Fruit fly (Drosophila melanogaster) whole organism, prepupa: ENCODE data around the gene Nt5a.
A peak's percentile ranks its signal among the peaks of the same experiment; 100 is the strongest.

Source experiments
- Blimp-1 ChIP-seq: fragments of 200-800 bp; sonication (Bioruptor generic); optimal IDR thresholded peaks from 3 replicates; lab custom pipeline; 2017; ENCODE audit warnings: missing biosample characterization, missing genetic modification characterization, mild to moderate bottlenecking, moderate library complexity, missing genetic modification reagents
- CG11294 ChIP-seq: fragments of 200-800 bp; sonication (Bioruptor generic); IDR thresholded peaks from 2 replicates; pipeline ENCODE4 v1.3.6; 2022; ENCODE audit warnings: missing biosample characterization, missing genetic modification characterization
- CG11762 ChIP-seq: fragments of 200-800 bp; sonication (Bioruptor generic); optimal IDR thresholded peaks from 3 replicates; lab custom pipeline; 2016; ENCODE audit warnings: missing biosample characterization, missing genetic modification characterization; ENCODE audit not compliant: insufficient read depth
- CG15336 ChIP-seq: fragments of 200-800 bp; sonication (Bioruptor generic); IDR thresholded peaks from 2 replicates; pipeline ENCODE4 v1.3.6; 2022; ENCODE audit warnings: missing biosample characterization, missing genetic modification characterization
- CG1621 ChIP-seq: fragments of 200-800 bp; sonication (Bioruptor generic); optimal IDR thresholded peaks from 3 replicates; lab custom pipeline; 2018; ENCODE audit warnings: missing biosample characterization, mild to moderate bottlenecking, missing genetic modification characterization
- CG16779 ChIP-seq: fragments of 200-800 bp; sonication (Bioruptor generic); optimal IDR thresholded peaks from 3 replicates; lab custom pipeline; 2017; ENCODE audit warnings: missing biosample characterization, mild to moderate bottlenecking, missing genetic modification characterization
- CG31627 ChIP-seq: fragments of 200-800 bp; sonication (Bioruptor generic); optimal IDR thresholded peaks from 3 replicates; lab custom pipeline; 2016; ENCODE audit warnings: missing biosample characterization, missing genetic modification characterization
- CG32006 ChIP-seq: fragments of 200-800 bp; sonication (Bioruptor generic); optimal IDR thresholded peaks from 3 replicates; lab custom pipeline; 2017; ENCODE audit warnings: missing biosample characterization, mild to moderate bottlenecking, missing genetic modification characterization
- CG34406 ChIP-seq: fragments of 200-800 bp; sonication (Bioruptor generic); optimal IDR thresholded peaks from 3 replicates; lab custom pipeline; 2016; ENCODE audit warnings: missing biosample characterization, missing genetic modification characterization
- CG3919 ChIP-seq: fragments of 200-800 bp; sonication (Bioruptor generic); optimal IDR thresholded peaks from 3 replicates; lab custom pipeline; 2016; ENCODE audit warnings: missing biosample characterization, missing genetic modification characterization
- CG4318 ChIP-seq: fragments of 200-800 bp; sonication (Bioruptor generic); optimal IDR thresholded peaks from 3 replicates; lab custom pipeline; 2017; ENCODE audit warnings: missing biosample characterization, mild to moderate bottlenecking, missing genetic modification characterization
- CG6163 ChIP-seq: fragments of 200-800 bp; sonication (Bioruptor generic); IDR thresholded peaks from 3 replicates; pipeline ENCODE4 v1.3.6; 2022; ENCODE audit warnings: missing biosample characterization, missing genetic modification characterization
- CG6792 ChIP-seq: fragments of 200-800 bp; sonication (Bioruptor generic); optimal IDR thresholded peaks from 3 replicates; lab custom pipeline; 2016; ENCODE audit warnings: missing biosample characterization, missing genetic modification characterization
- CG8119 ChIP-seq: fragments of 200-800 bp; sonication (Bioruptor generic); IDR thresholded peaks from 3 replicates; pipeline ENCODE4 v1.3.6; 2022; ENCODE audit warnings: missing biosample characterization, missing genetic modification characterization
- CG8632 ChIP-seq: fragments of 200-800 bp; sonication (Bioruptor generic); optimal IDR thresholded peaks from 3 replicates; lab custom pipeline; 2016; ENCODE audit warnings: missing biosample characterization, missing genetic modification characterization
- CG9139 ChIP-seq: fragments of 200-800 bp; sonication (Bioruptor generic); optimal IDR thresholded peaks from 3 replicates; lab custom pipeline; 2017; ENCODE audit warnings: missing biosample characterization, mild to moderate bottlenecking, missing genetic modification characterization
- Eip75B ChIP-seq: fragments of 200-800 bp; sonication (Bioruptor generic); optimal IDR thresholded peaks from 3 replicates; lab custom pipeline; 2016; ENCODE audit warnings: missing biosample characterization, missing genetic modification characterization
- Eip78C ChIP-seq: fragments of 200-800 bp; sonication (Bioruptor generic); peaks from one replicate; lab custom pipeline; 2016; ENCODE audit warnings: missing biosample characterization, missing genetic modification characterization
- Ets21C ChIP-seq: fragments of 200-800 bp; sonication (Bioruptor generic); optimal IDR thresholded peaks from 3 replicates; lab custom pipeline; 2016; ENCODE audit warnings: missing biosample characterization, missing genetic modification characterization
- Ets96B ChIP-seq: fragments of 200-800 bp; optimal IDR thresholded peaks from 2 replicates; lab custom pipeline; 2019; ENCODE audit warnings: missing biosample characterization, mild to moderate bottlenecking, missing genetic modification characterization, moderate library complexity
- Gug ChIP-seq: fragments of 200-800 bp; sonication (Bioruptor generic); IDR thresholded peaks from 2 replicates; pipeline ENCODE4 v1.3.6; 2022; ENCODE audit warnings: missing biosample characterization, missing genetic modification characterization
- Hr39 ChIP-seq: fragments of 200-800 bp; sonication (Bioruptor generic); optimal IDR thresholded peaks from 2 replicates; lab custom pipeline; 2016; ENCODE audit warnings: missing biosample characterization, missing genetic modification characterization
- Hr4 ChIP-seq: fragments of 200-800 bp; sonication (Bioruptor generic); optimal IDR thresholded peaks from 3 replicates; lab custom pipeline; 2016; ENCODE audit warnings: missing biosample characterization, missing genetic modification characterization
- Lpt ChIP-seq: fragments of 200-800 bp; sonication (Bioruptor generic); optimal IDR thresholded peaks from 3 replicates; lab custom pipeline; 2016; ENCODE audit warnings: missing biosample characterization, missing genetic modification characterization
- Met ChIP-seq: fragments of 200-800 bp; sonication (Bioruptor generic); optimal IDR thresholded peaks from 3 replicates; lab custom pipeline; 2016; ENCODE audit warnings: missing biosample characterization, missing genetic modification characterization
- OdsH ChIP-seq: fragments of 200-800 bp; sonication (Bioruptor generic); optimal IDR thresholded peaks from 3 replicates; lab custom pipeline; 2016; ENCODE audit warnings: missing biosample characterization, missing genetic modification characterization
- Smox ChIP-seq: fragments of 200-800 bp; sonication (Bioruptor generic); optimal IDR thresholded peaks from 3 replicates; lab custom pipeline; 2016; ENCODE audit warnings: missing biosample characterization, missing genetic modification characterization
- Sox102F ChIP-seq: fragments of 200-800 bp; sonication (Bioruptor generic); optimal IDR thresholded peaks from 2 replicates; lab custom pipeline; 2016; ENCODE audit warnings: missing biosample characterization, mild to moderate bottlenecking, missing genetic modification characterization
- Sox14 ChIP-seq: fragments of 200-800 bp; sonication (Bioruptor generic); optimal IDR thresholded peaks from 3 replicates; lab custom pipeline; 2016; ENCODE audit warnings: missing biosample characterization, missing genetic modification characterization
- Sox15 ChIP-seq: fragments of 200-800 bp; sonication (Bioruptor generic); optimal IDR thresholded peaks from 3 replicates; lab custom pipeline; 2016; ENCODE audit warnings: missing biosample characterization, missing genetic modification characterization
- achi ChIP-seq: fragments of 200-800 bp; sonication (Bioruptor generic); optimal IDR thresholded peaks from 3 replicates; lab custom pipeline; 2016; ENCODE audit warnings: missing biosample characterization, missing genetic modification characterization
- acj6 ChIP-seq: fragments of 200-800 bp; sonication (Bioruptor generic); optimal IDR thresholded peaks from 3 replicates; lab custom pipeline; 2016; ENCODE audit warnings: missing biosample characterization, missing genetic modification characterization
- cyc ChIP-seq: fragments of 200-800 bp; sonication (Bioruptor generic); optimal IDR thresholded peaks from 3 replicates; lab custom pipeline; 2016; ENCODE audit warnings: missing biosample characterization, missing genetic modification characterization
- dsx ChIP-seq: fragments of 200-800 bp; optimal IDR thresholded peaks from 3 replicates; lab custom pipeline; 2019; ENCODE audit warnings: missing biosample characterization, mild to moderate bottlenecking, missing genetic modification characterization, moderate library complexity; ENCODE audit not compliant: poor library complexity, severe bottlenecking
- eg ChIP-seq: fragments of 200-800 bp; sonication (Bioruptor generic); IDR thresholded peaks from 3 replicates; pipeline ENCODE4 v1.3.6; 2022; ENCODE audit warnings: missing biosample characterization, missing genetic modification characterization
- esn ChIP-seq: fragments of 200-800 bp; sonication (Bioruptor generic); optimal IDR thresholded peaks from 2 replicates; lab custom pipeline; 2016; ENCODE audit warnings: missing biosample characterization, mild to moderate bottlenecking, missing genetic modification characterization, moderate library complexity
- fd59A ChIP-seq: fragments of 200-800 bp; sonication (Bioruptor generic); optimal IDR thresholded peaks from 2 replicates; lab custom pipeline; 2017; ENCODE audit warnings: missing biosample characterization, mild to moderate bottlenecking, missing genetic modification characterization, missing genetic modification reagents
- fkh ChIP-seq: fragments of 200-800 bp; sonication (Bioruptor generic); optimal IDR thresholded peaks from 3 replicates; lab custom pipeline; 2017; ENCODE audit warnings: missing biosample characterization, mild to moderate bottlenecking, missing genetic modification characterization, moderate library complexity
- lz ChIP-seq: fragments of 200-800 bp; sonication (Bioruptor generic); optimal IDR thresholded peaks from 3 replicates; lab custom pipeline; 2016; ENCODE audit warnings: missing biosample characterization, missing genetic modification characterization
- pdm3 ChIP-seq: fragments of 200-800 bp; sonication (Bioruptor generic); optimal IDR thresholded peaks from 3 replicates; lab custom pipeline; 2016; ENCODE audit warnings: missing biosample characterization, missing genetic modification characterization
- salr ChIP-seq, 2 experiments: fragments of 200-800 bp; sonication (Bioruptor generic); optimal IDR thresholded peaks; 3 replicates each; lab custom pipeline; 2016 to 2018; ENCODE audit warnings: missing biosample characterization in 2 of 2, missing genetic modification characterization in 2 of 2, mild to moderate bottlenecking in 1 of 2
- ss ChIP-seq, 2 experiments: fragments of 200-800 bp; sonication (Bioruptor generic); optimal IDR thresholded peaks; 2 replicates in 1 of 2; 3 replicates in 1 of 2; lab custom pipeline; 2017 to 2018; ENCODE audit warnings: mild to moderate bottlenecking in 2 of 2, missing biosample characterization in 2 of 2, missing genetic modification characterization in 2 of 2, moderate library complexity in 1 of 2
- svp ChIP-seq: fragments of 200-800 bp; sonication (Bioruptor generic); peaks from one replicate; lab custom pipeline; 2016; ENCODE audit warnings: missing biosample characterization, missing genetic modification characterization
- topi ChIP-seq: fragments of 200-800 bp; sonication (Bioruptor generic); optimal IDR thresholded peaks from 3 replicates; lab custom pipeline; 2016; ENCODE audit warnings: missing biosample characterization, missing genetic modification characterization
- vri ChIP-seq: fragments of 200-800 bp; sonication (Bioruptor generic); optimal IDR thresholded peaks from 3 replicates; lab custom pipeline; 2016; ENCODE audit warnings: missing biosample characterization, mild to moderate bottlenecking, missing genetic modification characterization

Nt5a gene

DNA sequence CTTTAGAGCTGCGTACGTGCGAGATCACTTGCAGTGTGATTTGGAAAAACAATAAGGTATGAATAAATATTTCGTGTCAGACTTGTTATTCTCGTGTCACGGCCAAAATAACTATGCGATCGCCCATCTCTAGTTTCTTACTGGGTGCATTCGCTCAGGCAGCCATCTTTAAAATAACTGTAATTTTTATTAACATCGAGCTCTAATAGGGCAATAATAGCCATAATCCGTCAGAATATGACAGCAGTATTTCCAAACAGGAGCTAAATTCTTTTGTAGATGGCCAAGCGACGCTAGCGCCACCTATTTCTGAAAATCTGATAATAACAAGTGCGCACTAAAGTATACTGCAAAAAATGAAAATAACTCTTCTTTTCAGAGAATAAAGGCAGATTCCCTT is 44.8 kb upstream of the Nt5a start:
- TF ChIP-seq vri (GFP tag; lab: Kevin White, UChicago) (peak; percentile 1), dsx (peak; percentile 6), salr (GFP tag; optimal IDR thresholded peaks at IDR 0.05; lab: Kevin White, UChicago) (peak in 1 of 2 experiments; percentile 28), CG16779 (tag; lab: Kevin White, UChicago) (no peak), achi (peak; percentile 49), Gug (GFP tag; lab: Robert Waterston, UW) (no peak), CG3919 (GFP tag; lab: Kevin White, UChicago) (peak; percentile 34), Ets96B (tag; lab: Kevin White, UChicago) (no peak), CG8632 (GFP tag; lab: Kevin White, UChicago) (no peak), Sox102F (peak; percentile 13), Blimp-1 (GFP tag; lab: Kevin White, UChicago) (no peak), Met (peak; percentile 8), Hr39 (peak; percentile 45), CG31627 (GFP tag; lab: Kevin White, UChicago) (peak; percentile 43), CG34406 (GFP tag; lab: Kevin White, UChicago) (no peak), pdm3 (peak; percentile 33), topi (GFP tag; lab: Kevin White, UChicago) (peak; percentile 36), svp (GFP tag; lab: Kevin White, UChicago) (peak; percentile 77), CG32006 (GFP tag; lab: Kevin White, UChicago) (no peak), eg (peak; percentile 18; the same call in 1 of the 3 replicates), lz (GFP tag; lab: Kevin White, UChicago) (peak; percentile 46), cyc (peak; percentile 42), CG15336 (GFP tag; lab: Robert Waterston, UW) (peak; percentile 19; the same call in 1 of the 2 replicates), Sox15 (GFP tag; lab: Kevin White, UChicago) (no peak), acj6 (peak; percentile 21), Eip78C (GFP tag; lab: Kevin White, UChicago) (peak; percentile 83), Sox14 (GFP tag; lab: Kevin White, UChicago) (peak; percentile 49), Smox (peak; percentile 40), ss (GFP tag; optimal IDR thresholded peaks at IDR 0.05; lab: Kevin White, UChicago) (no peak), CG9139 (GFP tag; lab: Kevin White, UChicago) (no peak), OdsH (GFP tag; lab: Kevin White, UChicago) (peak; percentile 24), CG1621 (tag; lab: Kevin White, UChicago) (no peak), CG8119 (GFP tag; lab: Robert Waterston, UW) (no peak), esn (GFP tag; lab: Kevin White, UChicago) (peak; percentile 49), Hr4 (GFP tag; lab: Kevin White, UChicago) (no peak)

DNA sequence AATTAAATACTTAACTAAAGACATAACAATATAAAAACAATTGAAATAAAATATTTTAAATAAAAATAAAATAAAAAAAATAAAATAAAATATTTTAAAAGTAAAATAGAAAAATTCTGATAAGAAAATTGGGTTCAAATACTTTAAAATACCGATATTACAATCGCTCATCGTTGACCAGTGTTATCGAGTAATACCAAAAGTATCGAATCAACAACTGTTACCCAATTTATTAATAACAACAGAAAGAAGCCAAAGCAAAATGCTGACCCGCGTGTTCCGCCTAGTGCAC is 43.7 kb upstream of the Nt5a start, which contains the start of gene CG9166:
TSS of gene CG9166 (plus strand) at position 193 of the 292 bp plus-strand sequence.
- TF ChIP-seq dsx (no peak), acj6 (no peak), vri (GFP tag; lab: Kevin White, UChicago) (no peak), CG8632 (GFP tag; lab: Kevin White, UChicago) (no peak), cyc (no peak), Ets21C (no peak), lz (GFP tag; lab: Kevin White, UChicago) (no peak), esn (GFP tag; lab: Kevin White, UChicago) (no peak), CG6792 (GFP tag; lab: Kevin White, UChicago) (no peak)

DNA sequence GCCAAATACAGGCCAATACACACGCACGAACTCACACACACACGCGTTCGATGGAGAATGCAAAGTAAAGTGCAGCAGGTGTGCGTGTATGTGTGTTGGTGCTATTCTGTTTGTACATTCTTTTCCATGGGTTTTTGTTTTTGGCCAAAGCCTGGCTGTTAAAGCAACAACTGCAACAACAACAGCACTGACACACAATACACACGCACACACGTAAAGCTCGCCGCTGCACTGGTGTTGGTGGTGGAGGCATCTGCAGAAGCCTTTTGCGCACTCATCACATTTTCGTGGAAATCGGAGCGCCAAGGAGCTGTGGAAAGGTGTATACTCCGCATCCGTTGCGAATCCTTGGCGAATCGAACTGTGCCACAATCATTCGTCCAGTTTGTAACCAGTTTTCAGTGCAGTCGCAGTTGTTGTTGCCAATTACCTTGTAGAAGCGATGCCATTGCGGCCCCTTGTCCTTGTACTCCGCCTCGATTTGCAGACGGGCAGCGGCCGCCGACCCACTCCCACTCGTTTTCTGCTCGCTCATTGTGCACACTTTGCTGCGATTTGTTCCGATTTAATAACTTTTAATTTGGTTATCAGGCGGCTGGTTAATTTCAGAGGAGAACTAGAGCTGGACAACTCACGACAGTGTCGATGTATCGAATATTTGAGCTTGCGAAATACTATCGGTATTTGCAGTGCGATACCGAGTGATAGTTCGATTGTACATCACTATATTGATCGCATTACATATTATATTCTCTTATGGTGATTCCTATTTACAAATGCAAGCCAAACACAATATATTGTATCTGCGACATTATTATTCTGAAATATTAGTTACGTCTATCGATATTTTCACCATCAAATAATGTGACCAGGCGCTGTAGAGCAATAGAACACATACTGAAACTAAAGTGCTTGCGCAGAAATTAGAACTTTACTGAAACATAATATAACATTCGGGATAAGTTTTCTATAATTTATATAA is 43.0 kb upstream of the Nt5a start:
- TF ChIP-seq CG34406 (GFP tag; lab: Kevin White, UChicago) (peak; percentile 25), Ets21C (peak; percentile 31), dsx (no peak), fd59A (no peak), CG8632 (GFP tag; lab: Kevin White, UChicago) (no peak), vri (GFP tag; lab: Kevin White, UChicago) (peak; percentile 47), cyc (peak; percentile 40), OdsH (GFP tag; lab: Kevin White, UChicago) (peak; percentile 45), Lpt (GFP tag; lab: Kevin White, UChicago) (no peak), CG6792 (GFP tag; lab: Kevin White, UChicago) (peak; percentile 34), CG11294 (GFP tag; lab: Robert Waterston, UW) (no peak), Sox15 (GFP tag; lab: Kevin White, UChicago) (peak; percentile 2), CG1621 (tag; lab: Kevin White, UChicago) (no peak), CG4318 (GFP tag; lab: Kevin White, UChicago) (no peak), fkh (no peak), Eip75B (peak; percentile 10), CG11762 (GFP tag; lab: Kevin White, UChicago) (peak; percentile 5), Eip78C (GFP tag; lab: Kevin White, UChicago) (peak; percentile 67), salr (GFP tag; optimal IDR thresholded peaks at IDR 0.05; lab: Kevin White, UChicago) (no peak), CG8119 (GFP tag; lab: Robert Waterston, UW) (no peak; the same call in 2 of the 3 replicates), CG6163 (GFP tag; lab: Robert Waterston, UW) (peak; percentile 44; the same call in 2 of the 3 replicates)
